Worm (Caenorhabditis elegans) whole organism, L2 larva: Measurements from ENCODE around the gene lin-48.

Source experiments
- C34F6.9 ChIP-seq: fragments of 150-350 bp; optimal IDR thresholded peaks from 2 replicates; lab custom pipeline; 2014; ENCODE audit warnings: missing biosample characterization, missing genetic modification characterization
- F13H6.1 ChIP-seq: sonication (generic microtip); optimal IDR thresholded peaks from 2 replicates; lab custom pipeline; 2016; ENCODE audit warnings: missing genetic modification characterization, missing compliant biosample characterization
- R02D3.7 ChIP-seq: fragments of 150-350 bp; optimal IDR thresholded peaks from 2 replicates; lab custom pipeline; 2014; ENCODE audit warnings: missing biosample characterization, missing genetic modification characterization
- Y55F3AM.14 ChIP-seq: fragments of 200-800 bp; sonication (Bioruptor generic); optimal IDR thresholded peaks from 2 replicates; lab custom pipeline; 2018; ENCODE audit warnings: mild to moderate bottlenecking, missing genetic modification characterization, missing compliant biosample characterization
- ZK546.5 ChIP-seq: sonication (generic microtip); optimal IDR thresholded peaks from 2 replicates; lab custom pipeline; 2017; ENCODE audit warnings: missing biosample characterization, missing genetic modification characterization
- alr-1 ChIP-seq: fragments of 150-350 bp; optimal IDR thresholded peaks from 2 replicates; lab custom pipeline; 2014; ENCODE audit warnings: missing biosample characterization, missing genetic modification characterization
- aly-2 ChIP-seq: fragments of 150-350 bp; optimal IDR thresholded peaks from 2 replicates; lab custom pipeline; 2014; ENCODE audit warnings: missing biosample characterization, missing genetic modification characterization
- ama-1 ChIP-seq: fragments of 150-350 bp; optimal IDR thresholded peaks from 2 replicates; lab custom pipeline; 2018; ENCODE audit warnings: inconsistent platforms
- blmp-1 ChIP-seq: sonication (generic microtip); optimal IDR thresholded peaks from 2 replicates; lab custom pipeline; 2017; ENCODE audit warnings: missing genetic modification characterization, mild to moderate bottlenecking, missing compliant biosample characterization, antibody characterized with exemption, moderate library complexity; ENCODE audit not compliant: insufficient read depth
- ceh-16 ChIP-seq: fragments of 150-350 bp; optimal IDR thresholded peaks from 2 replicates; lab custom pipeline; 2014; ENCODE audit warnings: missing biosample characterization, missing genetic modification characterization
- crh-2 ChIP-seq: sonication (generic microtip); optimal IDR thresholded peaks from 2 replicates; lab custom pipeline; 2017; ENCODE audit warnings: missing biosample characterization, missing genetic modification characterization
- dmd-4 ChIP-seq: sonication (generic microtip); optimal IDR thresholded peaks from 2 replicates; lab custom pipeline; 2017; ENCODE audit warnings: missing biosample characterization, missing genetic modification characterization
- egl-27 ChIP-seq: sonication (generic microtip); optimal IDR thresholded peaks from 3 replicates; lab custom pipeline; 2017; ENCODE audit warnings: missing biosample characterization, missing genetic modification reagents, missing genetic modification characterization
- elt-1 ChIP-seq: fragments of 150-350 bp; optimal IDR thresholded peaks from 2 replicates; lab custom pipeline; 2014; ENCODE audit warnings: missing biosample characterization, missing genetic modification characterization
- elt-3 ChIP-seq: sonication (generic microtip); optimal IDR thresholded peaks from 2 replicates; lab custom pipeline; 2017; ENCODE audit warnings: missing biosample characterization, missing genetic modification characterization
- fos-1 ChIP-seq: fragments of 150-350 bp; optimal IDR thresholded peaks from 2 replicates; lab custom pipeline; 2014; ENCODE audit warnings: missing biosample characterization, missing genetic modification characterization
- gmeb-1 ChIP-seq: fragments of 150-350 bp; optimal IDR thresholded peaks from 2 replicates; lab custom pipeline; 2014; ENCODE audit warnings: missing biosample characterization, missing genetic modification characterization
- lin-11 ChIP-seq: fragments of 150-350 bp; sonication (generic microtip); optimal IDR thresholded peaks from 2 replicates; lab custom pipeline; 2014; ENCODE audit warnings: missing biosample characterization, missing genetic modification characterization, inconsistent platforms, mixed read lengths
- lin-39 ChIP-seq: fragments of 150-350 bp; optimal IDR thresholded peaks from 2 replicates; lab custom pipeline; 2014; ENCODE audit warnings: missing biosample characterization, missing genetic modification reagents, missing genetic modification characterization
- mab-5 ChIP-seq: fragments of 150-350 bp; optimal IDR thresholded peaks from 2 replicates; lab custom pipeline; 2014; ENCODE audit warnings: missing biosample characterization, missing genetic modification characterization
- mbf-1 ChIP-seq: sonication (generic microtip); optimal IDR thresholded peaks from 2 replicates; lab custom pipeline; 2017; ENCODE audit warnings: missing biosample characterization, missing genetic modification characterization
- nhr-10 ChIP-seq: sonication (generic microtip); optimal IDR thresholded peaks from 2 replicates; lab custom pipeline; 2017; ENCODE audit warnings: missing biosample characterization, missing genetic modification characterization
- nhr-11 ChIP-seq: fragments of 150-350 bp; optimal IDR thresholded peaks from 2 replicates; lab custom pipeline; 2014; ENCODE audit warnings: missing biosample characterization, missing genetic modification characterization
- nhr-12 ChIP-seq: fragments of 150-350 bp; optimal IDR thresholded peaks from 2 replicates; lab custom pipeline; 2014; ENCODE audit warnings: missing biosample characterization, missing genetic modification characterization
- nhr-129 ChIP-seq: fragments of 150-350 bp; optimal IDR thresholded peaks from 2 replicates; lab custom pipeline; 2014; ENCODE audit warnings: missing biosample characterization, missing genetic modification characterization
- nhr-21 ChIP-seq: fragments of 150-350 bp; optimal IDR thresholded peaks from 2 replicates; lab custom pipeline; 2014; ENCODE audit warnings: missing biosample characterization, missing genetic modification characterization
- nhr-237 ChIP-seq: fragments of 150-350 bp; optimal IDR thresholded peaks from 2 replicates; lab custom pipeline; 2014; ENCODE audit warnings: missing biosample characterization, missing genetic modification characterization
- nhr-25 ChIP-seq: fragments of 150-350 bp; sonication (generic microtip); optimal IDR thresholded peaks from 3 replicates; lab custom pipeline; 2014; ENCODE audit warnings: missing biosample characterization, missing genetic modification characterization
- nhr-6 ChIP-seq: fragments of 150-350 bp; optimal IDR thresholded peaks from 2 replicates; lab custom pipeline; 2014; ENCODE audit warnings: missing biosample characterization, missing genetic modification characterization
- nhr-77 ChIP-seq: fragments of 150-350 bp; optimal IDR thresholded peaks from 2 replicates; lab custom pipeline; 2014; ENCODE audit warnings: missing biosample characterization, missing genetic modification characterization
- peb-1 ChIP-seq: fragments of 150-350 bp; optimal IDR thresholded peaks from 2 replicates; lab custom pipeline; 2014; ENCODE audit warnings: missing biosample characterization, missing genetic modification characterization
- sem-4 ChIP-seq: fragments of 150-350 bp; optimal IDR thresholded peaks from 2 replicates; lab custom pipeline; 2014; ENCODE audit warnings: missing biosample characterization, missing genetic modification reagents, missing genetic modification characterization
- skn-1 ChIP-seq: sonication (generic microtip); optimal IDR thresholded peaks from 2 replicates; lab custom pipeline; 2017; ENCODE audit warnings: missing biosample characterization, missing genetic modification characterization
- sma-3 ChIP-seq: sonication (generic microtip); optimal IDR thresholded peaks from 2 replicates; lab custom pipeline; 2016; ENCODE audit warnings: missing genetic modification reagents, missing genetic modification characterization, missing compliant biosample characterization
- sma-9 ChIP-seq, 2 experiments: fragments of 150-350 bp in 1 of 2; sonication (generic microtip) in 1 of 2; optimal IDR thresholded peaks; 2 replicates each; lab custom pipeline; 2014 to 2016; ENCODE audit warnings: missing genetic modification characterization in 2 of 2, mild to moderate bottlenecking in 1 of 2, missing biosample characterization in 1 of 2, missing compliant biosample characterization in 1 of 2, missing genetic modification reagents in 1 of 2, moderate library complexity in 1 of 2
- snpc-4 ChIP-seq: fragments of 150-350 bp; optimal IDR thresholded peaks from 2 replicates; lab custom pipeline; 2014; ENCODE audit warnings: missing biosample characterization, missing genetic modification characterization
- unc-39 ChIP-seq: fragments of 150-350 bp; optimal IDR thresholded peaks from 2 replicates; lab custom pipeline; 2014; ENCODE audit warnings: missing biosample characterization, missing genetic modification characterization
- unc-55 ChIP-seq: fragments of 150-350 bp; sonication (generic microtip); optimal IDR thresholded peaks from 3 replicates; lab custom pipeline; 2014; ENCODE audit warnings: missing biosample characterization, missing genetic modification reagents, missing genetic modification characterization
- unc-62 ChIP-seq: fragments of 150-350 bp; optimal IDR thresholded peaks from 2 replicates; lab custom pipeline; 2014; ENCODE audit warnings: missing biosample characterization, missing genetic modification reagents, missing genetic modification characterization
- zag-1 ChIP-seq: fragments of 150-350 bp; optimal IDR thresholded peaks from 2 replicates; lab custom pipeline; 2014; ENCODE audit warnings: missing biosample characterization, missing genetic modification characterization
- ztf-1 ChIP-seq: fragments of 200-800 bp; sonication (Bioruptor generic); conservative IDR thresholded peaks from 2 replicates; pipeline ENCODE4 v1.3.6; 2022; ENCODE audit warnings: missing genetic modification characterization, missing compliant biosample characterization
- ztf-11 ChIP-seq: sonication (generic microtip); optimal IDR thresholded peaks from 2 replicates; lab custom pipeline; 2017; ENCODE audit warnings: missing biosample characterization, missing genetic modification characterization
- ztf-4 ChIP-seq: fragments of 150-350 bp; optimal IDR thresholded peaks from 2 replicates; lab custom pipeline; 2014; ENCODE audit warnings: missing biosample characterization, missing genetic modification characterization

lin-48 gene

ce11 chrIII:3745138-3745537 lies at the start of gene lin-48:
Gene lin-48, plus strand, starts transcription at chrIII:3745438.
- TF ChIP-seq nhr-21 (tag; lab: Kevin White, UChicago) (no peak), mbf-1 (tag; lab: Kevin White, UChicago) (no peak), aly-2 (tag; lab: Kevin White, UChicago) (no peak), sem-4 (no peak), ztf-1 (GFP tag; lab: Robert Waterston, UW) (no peak), R02D3.7 (tag; lab: Kevin White, UChicago) (no peak), sma-3 (GFP tag; lab: Kevin White, UChicago) (no peak), ztf-11 (tag; lab: Kevin White, UChicago) (no peak), sma-9 (GFP tag; optimal IDR thresholded peaks at IDR 0.05; lab: Kevin White, UChicago) (no peak), sma-9 (tag; optimal IDR thresholded peaks at IDR 0.05; lab: Kevin White, UChicago) (no peak), ceh-16 (tag; lab: Kevin White, UChicago) (no peak), egl-27 (no peak), zag-1 (no peak), nhr-11 (tag; lab: Kevin White, UChicago) (no peak), fos-1 (tag; lab: Kevin White, UChicago) (no peak)

- TF ChIP-seq sem-4, result no peak
- TF ChIP-seq peb-1 (tag; lab: Kevin White, UChicago), result no peak
- no peak for TF ChIP-seq ztf-4 (tag; lab: Kevin White, UChicago)
- no peak for TF ChIP-seq nhr-12 (tag; lab: Kevin White, UChicago)
- no peak for TF ChIP-seq nhr-77 (tag; lab: Kevin White, UChicago)
- TF ChIP-seq unc-62 (GFP tag; lab: Kevin White, UChicago), result no peak
- TF ChIP-seq Y55F3AM.14 (GFP tag; lab: Kevin White, UChicago), result no peak
- TF ChIP-seq F13H6.1 (tag; lab: Kevin White, UChicago), result no peak
- no peak for TF ChIP-seq mbf-1 (tag; lab: Kevin White, UChicago)
- no peak for TF ChIP-seq crh-2
- TF ChIP-seq blmp-1 (tag; lab: Kevin White, UChicago), result no peak
These were observed 46.9 kb upstream of the lin-48 start for ce11 chrIII:3698366-3698765.

ce11 chrIII:3699275-3699674 lies 46.0 kb upstream of the lin-48 start, which contains the start of gene cyn-9:
Gene cyn-9, minus strand, starts transcription at chrIII:3699640.
- TF ChIP-seq dmd-4 (tag; lab: Kevin White, UChicago) (no peak), nhr-21 (tag; lab: Kevin White, UChicago) (peak; percentile 11)
- TF ChIP-seq, all 48 proteins: peak for 1

DNA sequence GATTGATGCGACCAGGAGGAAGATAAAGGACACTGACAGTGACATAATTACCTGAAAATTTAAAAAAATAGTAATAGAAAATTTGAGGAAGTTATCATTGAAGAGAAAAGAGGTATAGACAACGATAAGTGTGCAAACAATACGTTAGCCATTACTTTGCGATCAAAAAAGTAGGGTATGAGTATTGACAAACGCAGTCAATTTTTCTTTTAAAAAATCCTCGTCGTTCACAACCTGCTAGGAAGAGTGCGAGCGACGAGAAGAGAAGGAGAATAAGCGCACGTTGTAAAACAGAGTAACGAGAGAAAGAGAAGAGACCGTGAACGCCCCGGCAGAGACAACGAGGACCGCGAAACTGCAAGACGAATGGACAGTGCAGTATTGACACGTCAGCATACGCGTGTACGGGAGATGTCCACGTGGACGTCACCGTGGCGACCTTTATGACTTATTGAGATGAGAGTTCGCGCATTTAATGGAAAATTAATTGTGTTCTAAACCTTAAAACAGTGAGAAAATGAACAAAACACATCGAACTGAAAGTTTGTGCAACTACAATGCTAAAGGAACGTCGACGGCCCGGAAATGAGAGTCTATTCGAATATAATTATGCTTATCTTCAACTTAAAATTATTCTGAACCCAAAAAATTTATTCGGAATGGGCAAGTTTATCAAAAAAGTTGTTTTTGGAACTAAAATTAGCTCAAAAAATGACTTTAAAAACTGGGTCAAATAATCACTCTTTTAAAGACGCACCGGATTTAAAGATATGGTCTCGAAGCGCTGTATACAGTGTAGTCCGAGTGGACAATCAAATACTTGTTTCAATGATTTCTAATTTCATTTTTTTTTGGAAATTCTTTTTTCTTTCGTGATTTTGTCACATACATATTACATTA lies 43.6 kb upstream of the lin-48 start, which contains the start of the genes pdi-1 and C14B1.2:
TSS of gene pdi-1 (minus strand) at position 51 of the 900 bp plus-strand sequence.
TSS of gene C14B1.2 (plus strand) at position 850 of the 900 bp plus-strand sequence.
- TF ChIP-seq nhr-12 (tag; lab: Kevin White, UChicago) (no peak), skn-1 (peak; percentile 6), C34F6.9 (tag; lab: Kevin White, UChicago) (peak; percentile 64), fos-1 (tag; lab: Kevin White, UChicago) (peak; percentile 87), ztf-1 (GFP tag; lab: Robert Waterston, UW) (no peak), elt-3 (tag; lab: Kevin White, UChicago) (no peak), nhr-237 (no peak), blmp-1 (tag; lab: Kevin White, UChicago) (peak; percentile 17), Y55F3AM.14 (GFP tag; lab: Kevin White, UChicago) (no peak), dmd-4 (tag; lab: Kevin White, UChicago) (no peak), unc-55 (GFP tag; lab: Kevin White, UChicago) (peak; percentile 21), nhr-77 (tag; lab: Kevin White, UChicago) (no peak), nhr-6 (tag; lab: Kevin White, UChicago) (no peak), nhr-129 (tag; lab: Kevin White, UChicago) (peak; percentile 57), aly-2 (tag; lab: Kevin White, UChicago) (no peak), zag-1 (no peak), lin-39 (no peak), unc-62 (GFP tag; lab: Kevin White, UChicago) (no peak), peb-1 (tag; lab: Kevin White, UChicago) (no peak), alr-1 (tag; lab: Kevin White, UChicago) (no peak), mab-5 (tag; lab: Kevin White, UChicago) (no peak), ZK546.5 (tag; lab: Kevin White, UChicago) (no peak), gmeb-1 (tag; lab: Kevin White, UChicago) (no peak), egl-27 (no peak), ztf-4 (tag; lab: Kevin White, UChicago) (no peak), elt-1 (tag; lab: Kevin White, UChicago) (no peak), crh-2 (peak; percentile 92), nhr-10 (tag; lab: Kevin White, UChicago) (no peak), ama-1 (lab: Kevin White, UChicago) (no peak), ceh-16 (tag; lab: Kevin White, UChicago) (no peak), nhr-25 (tag; lab: Kevin White, UChicago) (peak; percentile 10), lin-11 (tag; lab: Kevin White, UChicago) (no peak), snpc-4 (tag; lab: Kevin White, UChicago) (no peak), sma-9 (GFP tag; optimal IDR thresholded peaks at IDR 0.05; lab: Kevin White, UChicago) (peak; percentile 11), sma-9 (tag; optimal IDR thresholded peaks at IDR 0.05; lab: Kevin White, UChicago) (no peak), unc-39 (no peak), F13H6.1 (tag; lab: Kevin White, UChicago) (peak; percentile 25)
